Worm (Caenorhabditis elegans): ENCODE measurements around the gene mboa-1.

- TF ChIP-seq sox-4 (tag; optimal IDR thresholded peaks at IDR 0.05) = no peak
- no peak for TF ChIP-seq pha-4 (tag; optimal IDR thresholded peaks at IDR 0.05)
- TF ChIP-seq pqm-1 (tag; optimal IDR thresholded peaks at IDR 0.05) = no peak
- no peak for TF ChIP-seq pax-1 (tag; optimal IDR thresholded peaks at IDR 0.05)
- no peak for TF ChIP-seq fkh-6 (tag; optimal IDR thresholded peaks at IDR 0.05)
- TF ChIP-seq ama-1 (optimal IDR thresholded peaks at IDR 0.05) = no peak
- TF ChIP-seq madf-2 (tag; optimal IDR thresholded peaks at IDR 0.05) = no peak
- TF ChIP-seq pat-9 (tag; optimal IDR thresholded peaks at IDR 0.05) = no peak
- no peak for TF ChIP-seq ceh-9 (tag; optimal IDR thresholded peaks at IDR 0.05)
These were observed 48.1 kb downstream of the mboa-1 start for ce11 chrX:16078695-16079094.
